Fruit fly (Drosophila melanogaster) whole organism, embryonic: Measurements from ENCODE around the gene CG14110.

Experiments used
- Atf6 ChIP-seq: fragments of 200-800 bp; sonication (Bioruptor generic); IDR thresholded peaks from 2 replicates; pipeline ENCODE4 v1.3.6; 2022; ENCODE audit warnings: missing biosample characterization, missing genetic modification characterization
- BtbVII ChIP-seq: fragments of 200-800 bp; sonication (Bioruptor generic); optimal IDR thresholded peaks from 3 replicates; lab custom pipeline; 2017; ENCODE audit warnings: missing biosample characterization, mild to moderate bottlenecking, missing genetic modification characterization
- CG10431 ChIP-seq: fragments of 200-800 bp; sonication (Bioruptor generic); optimal IDR thresholded peaks from 3 replicates; lab custom pipeline; 2018; ENCODE audit warnings: missing biosample characterization, mild to moderate bottlenecking, missing genetic modification characterization
- CG11247 ChIP-seq: fragments of 200-800 bp; sonication (Bioruptor generic); IDR thresholded peaks from 2 replicates; pipeline ENCODE4 v1.3.6; 2022; ENCODE audit warnings: missing biosample characterization, missing genetic modification characterization
- CG13894 ChIP-seq: fragments of 200-800 bp; sonication (Bioruptor generic); optimal IDR thresholded peaks from 3 replicates; lab custom pipeline; 2018; ENCODE audit warnings: missing biosample characterization, mild to moderate bottlenecking, missing genetic modification characterization, moderate library complexity
- CG16779 ChIP-seq: fragments of 200-800 bp; sonication (Bioruptor generic); IDR thresholded peaks from 2 replicates; pipeline ENCODE4 v1.3.6; 2022; ENCODE audit warnings: missing biosample characterization, missing genetic modification characterization
- CG17186 ChIP-seq: fragments of 200-800 bp; sonication (Bioruptor generic); optimal IDR thresholded peaks from 3 replicates; lab custom pipeline; 2017; ENCODE audit warnings: missing biosample characterization, missing genetic modification reagents, missing genetic modification characterization
- CG1832 ChIP-seq: fragments of 200-800 bp; sonication (Bioruptor generic); optimal IDR thresholded peaks from 2 replicates; lab custom pipeline; 2017; ENCODE audit warnings: missing biosample characterization, mild to moderate bottlenecking, missing genetic modification characterization, inconsistent platforms
- CG2712 ChIP-seq: fragments of 200-800 bp; optimal IDR thresholded peaks from 3 replicates; lab custom pipeline; 2019; ENCODE audit warnings: missing biosample characterization, mild to moderate bottlenecking, missing genetic modification characterization, moderate library complexity
- CG2875 ChIP-seq: fragments of 200-800 bp; sonication (Bioruptor generic); optimal IDR thresholded peaks from 2 replicates; lab custom pipeline; 2017; ENCODE audit warnings: missing biosample characterization, mild to moderate bottlenecking, missing genetic modification characterization, missing genetic modification reagents
- CG2889 ChIP-seq: fragments of 200-800 bp; sonication (Bioruptor generic); IDR thresholded peaks from 3 replicates; pipeline ENCODE4 v1.3.6; 2022; ENCODE audit warnings: missing biosample characterization, missing genetic modification characterization
- CG30431 ChIP-seq: fragments of 200-800 bp; sonication (Bioruptor generic); optimal IDR thresholded peaks from 2 replicates; lab custom pipeline; 2017; ENCODE audit warnings: missing biosample characterization, missing genetic modification characterization
- CG31388 ChIP-seq: fragments of 200-800 bp; sonication (Bioruptor generic); optimal IDR thresholded peaks from 2 replicates; lab custom pipeline; 2016; ENCODE audit warnings: missing biosample characterization, missing genetic modification characterization
- CG34376 ChIP-seq: fragments of 200-800 bp; sonication (Bioruptor generic); optimal IDR thresholded peaks from 2 replicates; lab custom pipeline; 2018; ENCODE audit warnings: missing biosample characterization, mild to moderate bottlenecking, missing genetic modification characterization
- CG4282 ChIP-seq: fragments of 200-800 bp; sonication (Bioruptor generic); optimal IDR thresholded peaks from 2 replicates; lab custom pipeline; 2016; ENCODE audit warnings: missing biosample characterization, missing genetic modification characterization
- CG6813 ChIP-seq: fragments of 200-800 bp; sonication (Bioruptor generic); optimal IDR thresholded peaks from 2 replicates; lab custom pipeline; 2017; ENCODE audit warnings: missing biosample characterization, missing genetic modification characterization, mild to moderate bottlenecking, moderate library complexity, missing genetic modification reagents
- CG7357 ChIP-seq: fragments of 200-800 bp; sonication (Bioruptor generic); IDR thresholded peaks from 3 replicates; pipeline ENCODE4 v1.3.6; 2022; ENCODE audit warnings: missing biosample characterization, missing genetic modification characterization
- CG8290 ChIP-seq, 3 experiments: fragments of 200-800 bp; sonication (Bioruptor generic); optimal IDR thresholded peaks; 2 replicates each; lab custom pipeline; 2016 to 2019; ENCODE audit warnings: missing biosample characterization in 3 of 3, missing genetic modification characterization in 3 of 3, mild to moderate bottlenecking in 2 of 3, moderate library complexity in 1 of 3
- CG8478 ChIP-seq: fragments of >200 bp; optimal IDR thresholded peaks from 2 replicates; lab custom pipeline; 2018
- CG9437 ChIP-seq: fragments of 200-800 bp; sonication (Bioruptor generic); optimal IDR thresholded peaks from 2 replicates; lab custom pipeline; 2018; ENCODE audit warnings: missing biosample characterization, mild to moderate bottlenecking, missing genetic modification characterization
- CG9932 ChIP-seq: fragments of 200-800 bp; sonication (Bioruptor generic); IDR thresholded peaks from 2 replicates; pipeline ENCODE4 v1.3.6; 2022; ENCODE audit warnings: missing biosample characterization, missing genetic modification characterization
- CkIIα-i1 ChIP-seq: fragments of 200-800 bp; sonication (Bioruptor generic); IDR thresholded peaks from 2 replicates; pipeline ENCODE4 v1.3.6; 2022; ENCODE audit warnings: missing biosample characterization, missing genetic modification characterization
- D ChIP-seq, 2 experiments: fragments of 200-800 bp in 1 of 2; fragments of >200 bp in 1 of 2; sonication (Bioruptor generic) in 1 of 2; optimal IDR thresholded peaks; 2 replicates in 1 of 2; 3 replicates in 1 of 2; lab custom pipeline; 2017; ENCODE audit warnings: mild to moderate bottlenecking in 1 of 2, missing biosample characterization in 1 of 2, missing genetic modification characterization in 1 of 2, missing genetic modification reagents in 1 of 2
- Fer2 ChIP-seq: fragments of 200-800 bp; sonication (Bioruptor generic); optimal IDR thresholded peaks from 2 replicates; lab custom pipeline; 2018; ENCODE audit warnings: missing biosample characterization, mild to moderate bottlenecking, missing genetic modification characterization, moderate library complexity
- GATAe ChIP-seq: fragments of 200-800 bp; sonication (Bioruptor generic); conservative IDR thresholded peaks from 2 replicates; pipeline ENCODE4 v1.3.6; 2022; ENCODE audit warnings: missing biosample characterization, missing genetic modification characterization
- MBD-R2 ChIP-seq: fragments of 200-800 bp; sonication (Bioruptor generic); IDR thresholded peaks from 2 replicates; pipeline ENCODE4 v1.3.6; 2022; ENCODE audit warnings: missing biosample characterization, missing genetic modification characterization
- Neu2 ChIP-seq: fragments of 200-800 bp; sonication (Bioruptor generic); optimal IDR thresholded peaks from 3 replicates; lab custom pipeline; 2016; ENCODE audit warnings: missing biosample characterization, missing genetic modification characterization, borderline replicate concordance
- Sry-β ChIP-seq: fragments of 200-800 bp; sonication (Bioruptor generic); optimal IDR thresholded peaks from 2 replicates; lab custom pipeline; 2018; ENCODE audit warnings: missing biosample characterization, mild to moderate bottlenecking, missing genetic modification characterization, moderate library complexity
- Ssrp ChIP-seq: fragments of 200-800 bp; sonication (Bioruptor generic); optimal IDR thresholded peaks from 2 replicates; lab custom pipeline; 2018; ENCODE audit warnings: missing biosample characterization, mild to moderate bottlenecking, missing genetic modification characterization, moderate library complexity
- ac ChIP-seq: fragments of 200-800 bp; sonication (Bioruptor generic); optimal IDR thresholded peaks from 3 replicates; lab custom pipeline; 2017; ENCODE audit warnings: missing biosample characterization, mild to moderate bottlenecking, missing genetic modification characterization
- al ChIP-seq: fragments of 200-800 bp; sonication (Bioruptor generic); IDR thresholded peaks from 2 replicates; pipeline ENCODE4 v1.3.6; 2022; ENCODE audit warnings: missing biosample characterization, missing genetic modification characterization
- aop ChIP-seq: fragments of 200-800 bp; sonication (Bioruptor generic); IDR thresholded peaks from 2 replicates; pipeline ENCODE4 v1.3.6; 2022; ENCODE audit warnings: missing biosample characterization, missing genetic modification characterization
- ato ChIP-seq: fragments of 200-800 bp; sonication (Bioruptor generic); IDR thresholded peaks from 2 replicates; pipeline ENCODE4 v1.3.6; 2022; ENCODE audit warnings: missing biosample characterization, missing genetic modification characterization; ENCODE audit not compliant: partially characterized antibody
- dimm ChIP-seq: fragments of 200-800 bp; sonication (Bioruptor generic); IDR thresholded peaks from 2 replicates; pipeline ENCODE4 v1.3.6; 2022; ENCODE audit warnings: missing biosample characterization, missing genetic modification characterization
- dm ChIP-seq: fragments of 200-800 bp; sonication (Bioruptor generic); optimal IDR thresholded peaks from 3 replicates; lab custom pipeline; 2016; ENCODE audit warnings: missing biosample characterization, missing genetic modification characterization
- esg ChIP-seq: fragments of 200-800 bp; sonication (Bioruptor generic); conservative IDR thresholded peaks from 2 replicates; pipeline ENCODE4 v1.3.6; 2022; ENCODE audit warnings: missing biosample characterization, missing genetic modification characterization
- grn ChIP-seq: fragments of 200-800 bp; sonication (Bioruptor generic); optimal IDR thresholded peaks from 3 replicates; lab custom pipeline; 2017; ENCODE audit warnings: missing biosample characterization, missing genetic modification characterization
- ind ChIP-seq: fragments of 200-800 bp; sonication (Bioruptor generic); optimal IDR thresholded peaks from 3 replicates; lab custom pipeline; 2016; ENCODE audit warnings: missing biosample characterization, missing genetic modification characterization
- jing ChIP-seq: fragments of 200-800 bp; sonication (Bioruptor generic); optimal IDR thresholded peaks from 2 replicates; lab custom pipeline; 2018; ENCODE audit warnings: missing biosample characterization, mild to moderate bottlenecking, missing genetic modification characterization
- lab ChIP-seq: fragments of 200-800 bp; sonication (Bioruptor generic); optimal IDR thresholded peaks from 3 replicates; lab custom pipeline; 2017; ENCODE audit warnings: missing biosample characterization, missing genetic modification characterization, mild to moderate bottlenecking, moderate library complexity, missing genetic modification reagents
- lmd ChIP-seq: fragments of 200-800 bp; sonication (Bioruptor generic); IDR thresholded peaks from 2 replicates; pipeline ENCODE4 v1.3.6; 2022; ENCODE audit warnings: missing biosample characterization, missing genetic modification characterization
- mirr ChIP-seq: fragments of 200-800 bp; sonication (Bioruptor generic); optimal IDR thresholded peaks from 3 replicates; lab custom pipeline; 2018; ENCODE audit warnings: missing biosample characterization, mild to moderate bottlenecking, missing genetic modification characterization
- mld ChIP-seq: fragments of 200-800 bp; sonication (Bioruptor generic); IDR thresholded peaks from 3 replicates; pipeline ENCODE4 v1.3.6; 2022; ENCODE audit warnings: missing biosample characterization, missing genetic modification characterization; ENCODE audit not compliant: partially characterized antibody
- nau ChIP-seq: fragments of 200-800 bp; sonication (Bioruptor generic); optimal IDR thresholded peaks from 3 replicates; lab custom pipeline; 2017; ENCODE audit warnings: missing biosample characterization, mild to moderate bottlenecking, missing genetic modification characterization, missing genetic modification reagents
- onecut ChIP-seq: fragments of 200-800 bp; sonication (Bioruptor generic); IDR thresholded peaks from 2 replicates; pipeline ENCODE4 v1.3.6; 2022; ENCODE audit warnings: missing biosample characterization, missing genetic modification characterization
- rib ChIP-seq: fragments of 200-800 bp; sonication (Bioruptor generic); IDR thresholded peaks from 2 replicates; pipeline ENCODE4 v1.3.6; 2022; ENCODE audit warnings: missing biosample characterization, missing genetic modification characterization
- row ChIP-seq: fragments of 200-800 bp; sonication (Bioruptor generic); IDR thresholded peaks from 3 replicates; pipeline ENCODE4 v1.3.6; 2022; ENCODE audit warnings: missing biosample characterization, missing genetic modification characterization
- run ChIP-seq: fragments of 200-800 bp; sonication (Bioruptor generic); optimal IDR thresholded peaks from 3 replicates; lab custom pipeline; 2018; ENCODE audit warnings: missing biosample characterization, mild to moderate bottlenecking, missing genetic modification characterization
- slp2 ChIP-seq: fragments of 200-800 bp; sonication (Bioruptor generic); optimal IDR thresholded peaks from 2 replicates; lab custom pipeline; 2016; ENCODE audit warnings: missing biosample characterization, missing genetic modification characterization
- tgo ChIP-seq: fragments of 200-800 bp; sonication (Bioruptor generic); IDR thresholded peaks from 3 replicates; pipeline ENCODE4 v1.3.6; 2022; ENCODE audit warnings: missing biosample characterization, missing genetic modification characterization

Gene CG14110

dm6 chr3L:13412200-13412885, 27.8 kb downstream of the CG14110 start, which contains the start of the genes CG10222 and flr (continued):
- TF ChIP-seq CG13894 (no peak), CG1832 (GFP tag; lab: Kevin White, UChicago) (no peak), dm (GFP tag; lab: Kevin White, UChicago) (no peak), CG6813 (no peak), dimm (GFP tag; lab: Robert Waterston, UW) (no peak), BtbVII (GFP tag; lab: Kevin White, UChicago) (no peak), CG9437 (no peak), CG31388 (GFP tag; lab: Kevin White, UChicago) (no peak), ato (GFP tag; lab: Robert Waterston, UW) (no peak), tgo (GFP tag; lab: Robert Waterston, UW) (no peak), CkIIα-i1 (GFP tag; lab: Robert Waterston, UW) (no peak), ind (GFP tag; lab: Kevin White, UChicago) (peak; percentile 12), Atf6 (GFP tag; lab: Robert Waterston, UW) (no peak), CG9932 (GFP tag; lab: Robert Waterston, UW) (peak; percentile 56), rib (GFP tag; lab: Robert Waterston, UW) (no peak), aop (GFP tag; lab: Robert Waterston, UW) (no peak), CG2712 (tag; lab: Kevin White, UChicago) (peak; percentile 13), D (optimal IDR thresholded peaks at IDR 0.05; lab: Kevin White, UChicago) (peak; percentile 70), D (GFP tag; optimal IDR thresholded peaks at IDR 0.05; lab: Kevin White, UChicago) (peak; percentile 27), CG10431 (no peak), row (peak; percentile 77), CG17186 (GFP tag; lab: Kevin White, UChicago) (peak; percentile 62), CG8478 (lab: Kevin White, UChicago) (no peak), onecut (GFP tag; lab: Robert Waterston, UW) (no peak), CG4282 (no peak), MBD-R2 (GFP tag; lab: Robert Waterston, UW) (peak; percentile 65), CG16779 (GFP tag; lab: Robert Waterston, UW) (no peak), grn (GFP tag; lab: Kevin White, UChicago) (no peak), CG30431 (GFP tag; lab: Kevin White, UChicago) (no peak), slp2 (GFP tag; lab: Kevin White, UChicago) (no peak), Ssrp (tag; lab: Kevin White, UChicago) (no peak), CG8290 (GFP tag; optimal IDR thresholded peaks at IDR 0.05; lab: Kevin White, UChicago) (peak; percentile 29), CG8290 (tag; optimal IDR thresholded peaks at IDR 0.05; lab: Kevin White, UChicago) (no peak), CG2875 (GFP tag; lab: Kevin White, UChicago) (no peak), mld (GFP tag; lab: Robert Waterston, UW) (0 out of 3 replicates have a peak, but pooled peaks have one; percentile 62), Neu2 (GFP tag; lab: Kevin White, UChicago) (no peak), lmd (GFP tag; lab: Robert Waterston, UW) (no peak), nau (GFP tag; lab: Kevin White, UChicago) (no peak), Fer2 (no peak), lab (GFP tag; lab: Kevin White, UChicago) (peak; percentile 20), CG11247 (no peak), mirr (no peak), CG34376 (GFP tag; lab: Kevin White, UChicago) (no peak), Sry-β (GFP tag; lab: Kevin White, UChicago) (no peak), CG7357 (no peak), jing (no peak), CG2889 (GFP tag; lab: Robert Waterston, UW) (no peak), ac (GFP tag; lab: Kevin White, UChicago) (no peak), run (no peak), GATAe (GFP tag; lab: Robert Waterston, UW) (no peak), al (GFP tag; lab: Robert Waterston, UW) (no peak), esg (GFP tag; lab: Robert Waterston, UW) (no peak)
